Worm (Caenorhabditis elegans) whole organism, L4 larva: ENCODE measurements around the gene K01A6.5.

Experiments used
- egl-27 ChIP-seq: sonication (generic microtip); optimal IDR thresholded peaks from 3 replicates; lab custom pipeline; 2017; ENCODE audit warnings: missing biosample characterization, missing genetic modification reagents, missing genetic modification characterization
- lin-29 ChIP-seq: fragments of 200-800 bp; sonication (Bioruptor generic); IDR thresholded peaks from 2 replicates; pipeline ENCODE4 v1.3.6; 2022; ENCODE audit warnings: missing genetic modification reagents, missing genetic modification characterization, missing compliant biosample characterization
- nhr-42 ChIP-seq: fragments of 200-800 bp; sonication (Bioruptor generic); IDR thresholded peaks from 2 replicates; pipeline ENCODE4 v1.3.6; 2022; ENCODE audit warnings: missing genetic modification characterization, missing compliant biosample characterization

ce11 chrIV:11793170-11793569, 50.7 kb downstream of the K01A6.5 start:
- TF ChIP-seq lin-29 (GFP tag; lab: Robert Waterston, UW) (no peak), egl-27 (tag; lab: Kevin White, UChicago) (no peak), nhr-42 (GFP tag; lab: Robert Waterston, UW) (no peak)
